Fruit fly (Drosophila melanogaster): ENCODE measurements around the gene Sap47.
A peak's percentile ranks its signal among the peaks of the same experiment; 100 is the strongest.

The Sap47 gene

dm6 chr3R:15972979-15973486 lies 38.1 kb downstream of the Sap47 start, which contains the start of gene Hel89B (continued):
- TF ChIP-seq Side (GFP tag; optimal IDR thresholded peaks at IDR 0.05) (no peak), slbo (GFP tag; IDR thresholded peaks at IDR 0.05) (no peak), vnd (GFP tag; IDR thresholded peaks at IDR 0.05; ENCODE audit: partially characterized antibody) (no peak), HLHmδ (GFP tag; optimal IDR thresholded peaks at IDR 0.05) (peak; percentile 80), Rx (GFP tag; IDR thresholded peaks at IDR 0.05) (no peak), Awh (GFP tag; IDR thresholded peaks at IDR 0.05) (no peak), ara (GFP tag; IDR thresholded peaks at IDR 0.05) (no peak), CG30020 (tag; optimal IDR thresholded peaks at IDR 0.05) (peak; percentile 96), z (GFP tag; IDR thresholded peaks at IDR 0.05) (no peak), CG13296 (GFP tag; optimal IDR thresholded peaks at IDR 0.05) (no peak), fru (optimal IDR thresholded peaks at IDR 0.05) (no peak), Mad (GFP tag; optimal IDR thresholded peaks at IDR 0.05) (peak; percentile 49), Blimp-1 (GFP tag; optimal IDR thresholded peaks at IDR 0.05) (peak; percentile 47), CG7987 (GFP tag; optimal IDR thresholded peaks at IDR 0.05) (no peak), Ravus (GFP tag; IDR thresholded peaks at IDR 0.05) (no peak), CG18476 (GFP tag; optimal IDR thresholded peaks at IDR 0.05) (peak; percentile 56), cg (GFP tag; optimal IDR thresholded peaks at IDR 0.05) (no peak), Scr (GFP tag; IDR thresholded peaks at IDR 0.05; ENCODE audit: partially characterized antibody) (no peak), B-H1 (GFP tag; IDR thresholded peaks at IDR 0.05) (no peak), danr (GFP tag; IDR thresholded peaks at IDR 0.05) (no peak), Antp (GFP tag; optimal IDR thresholded peaks at IDR 0.05) (peak; percentile 50), disco-r (GFP tag; optimal IDR thresholded peaks at IDR 0.05) (no peak), CG2129 (GFP tag; IDR thresholded peaks at IDR 0.05; ENCODE audit: partially characterized antibody) (no peak), CG9797 (GFP tag; optimal IDR thresholded peaks at IDR 0.05) (peak; percentile 90), sqz (GFP tag; optimal IDR thresholded peaks at IDR 0.05) (no peak), pzg (GFP tag; optimal IDR thresholded peaks at IDR 0.05) (peak; percentile 89), ewg (GFP tag; optimal IDR thresholded peaks at IDR 0.05) (no peak), ems (GFP tag; optimal IDR thresholded peaks at IDR 0.05) (peak; percentile 53), rib (GFP tag; IDR thresholded peaks at IDR 0.05) (no peak), dimm (GFP tag; IDR thresholded peaks at IDR 0.05) (no peak), Stat92E (GFP tag; optimal IDR thresholded peaks at IDR 0.05) (no peak), CG13287 (GFP tag; IDR thresholded peaks at IDR 0.05; ENCODE audit: partially characterized antibody) (no peak), CG18262 (tag; optimal IDR thresholded peaks at IDR 0.05) (peak; percentile 45), aop (GFP tag; IDR thresholded peaks at IDR 0.05) (no peak), crp (GFP tag; optimal IDR thresholded peaks at IDR 0.05) (peak in 1 of 2 experiments; percentile 35), gro (GFP tag; optimal IDR thresholded peaks at IDR 0.05) (peak; percentile 51), pnt (GFP tag; optimal IDR thresholded peaks at IDR 0.05) (peak; percentile 57), CG10274 (GFP tag; optimal IDR thresholded peaks at IDR 0.05) (no peak), CG11085 (GFP tag; IDR thresholded peaks at IDR 0.05) (no peak), CoRest (tag; optimal IDR thresholded peaks at IDR 0.05) (peak; percentile 83), CG5180 (GFP tag; optimal IDR thresholded peaks at IDR 0.05) (no peak), Hr3 (GFP tag; optimal IDR thresholded peaks at IDR 0.05) (peak; percentile 73), dmrt11E (tag; optimal IDR thresholded peaks at IDR 0.05) (peak; percentile 70), CG7271 (tag; optimal IDR thresholded peaks at IDR 0.05) (no peak), CG17328 (GFP tag; IDR thresholded peaks at IDR 0.05) (no peak), CG16813 (GFP tag; IDR thresholded peaks at IDR 0.05; ENCODE audit: partially characterized antibody) (no peak), Hmr (GFP tag; optimal IDR thresholded peaks at IDR 0.05) (peak; percentile 64), run (tag; optimal IDR thresholded peaks at IDR 0.05) (no peak), CG8388 (GFP tag; optimal IDR thresholded peaks at IDR 0.05) (peak; percentile 23), Bteb2 (GFP tag; optimal IDR thresholded peaks at IDR 0.05) (peak; percentile 42)

Data from whole organism, embryonic.